Worm (Caenorhabditis elegans) whole organism, L3 larva: ENCODE measurements around the gene F38E9.1.
A peak's percentile ranks its signal among the peaks of the same experiment; 100 is the strongest.

Experiments
- R02D3.7 ChIP-seq: fragments of 150-350 bp; optimal IDR thresholded peaks from 2 replicates; lab custom pipeline; 2014; ENCODE audit warnings: missing biosample characterization, missing genetic modification characterization
- ZK546.5 ChIP-seq: sonication (generic microtip); optimal IDR thresholded peaks from 2 replicates; lab custom pipeline; 2017; ENCODE audit warnings: missing biosample characterization, missing genetic modification characterization
- ama-1 ChIP-seq: fragments of 150-350 bp; optimal IDR thresholded peaks from 2 replicates; lab custom pipeline; 2018
- ceh-16 ChIP-seq: sonication (generic microtip); optimal IDR thresholded peaks from 2 replicates; lab custom pipeline; 2017; ENCODE audit warnings: missing biosample characterization, missing genetic modification characterization
- ceh-28 ChIP-seq: fragments of 150-350 bp; optimal IDR thresholded peaks from 2 replicates; lab custom pipeline; 2014; ENCODE audit warnings: missing biosample characterization, missing genetic modification reagents, missing genetic modification characterization
- ceh-82 ChIP-seq: fragments of 150-350 bp; optimal IDR thresholded peaks from 2 replicates; lab custom pipeline; 2014; ENCODE audit warnings: missing biosample characterization, missing genetic modification characterization
- ceh-9 ChIP-seq: sonication (generic microtip); optimal IDR thresholded peaks from 2 replicates; lab custom pipeline; 2018; ENCODE audit warnings: missing biosample characterization, missing genetic modification characterization
- daf-12 ChIP-seq: fragments of 150-350 bp; optimal IDR thresholded peaks from 2 replicates; lab custom pipeline; 2014; ENCODE audit warnings: missing biosample characterization, missing genetic modification reagents, missing genetic modification characterization
- egl-27 ChIP-seq: sonication (generic microtip); optimal IDR thresholded peaks from 4 replicates; lab custom pipeline; 2017; ENCODE audit warnings: missing biosample characterization, missing genetic modification reagents, missing genetic modification characterization
- egl-5 ChIP-seq: fragments of 150-350 bp; optimal IDR thresholded peaks from 2 replicates; lab custom pipeline; 2017; ENCODE audit warnings: missing biosample characterization, missing genetic modification reagents, missing genetic modification characterization, inconsistent platforms
- elt-1 ChIP-seq: fragments of 150-350 bp; optimal IDR thresholded peaks from 2 replicates; lab custom pipeline; 2014; ENCODE audit warnings: missing biosample characterization, missing genetic modification characterization
- elt-2 ChIP-seq: sonication (generic microtip); optimal IDR thresholded peaks from 2 replicates; lab custom pipeline; 2016; ENCODE audit warnings: missing genetic modification reagents, mild to moderate bottlenecking, missing genetic modification characterization, missing compliant biosample characterization
- elt-3 ChIP-seq, 3 experiments: fragments of 150-350 bp in 1 of 3; sonication (generic microtip) in 2 of 3; optimal IDR thresholded peaks; 2 replicates in 2 of 3; 4 replicates in 1 of 3; lab custom pipeline; 2014 to 2017; ENCODE audit warnings: missing biosample characterization in 3 of 3, missing genetic modification characterization in 3 of 3
- eor-1 ChIP-seq, 2 experiments: fragments of 150-350 bp; optimal IDR thresholded peaks; 2 replicates each; lab custom pipeline; 2014 to 2018; ENCODE audit warnings: missing biosample characterization in 2 of 2, missing genetic modification characterization in 2 of 2
- fkh-10 ChIP-seq: sonication (generic microtip); optimal IDR thresholded peaks from 2 replicates; lab custom pipeline; 2017; ENCODE audit warnings: missing biosample characterization, missing genetic modification reagents, missing genetic modification characterization
- fos-1 ChIP-seq: fragments of 150-350 bp; optimal IDR thresholded peaks from 2 replicates; lab custom pipeline; 2014; ENCODE audit warnings: missing biosample characterization, missing genetic modification characterization
- hmg-11 ChIP-seq: sonication (generic microtip); optimal IDR thresholded peaks from 2 replicates; lab custom pipeline; 2016; ENCODE audit warnings: missing genetic modification characterization, missing compliant biosample characterization
- jun-1 ChIP-seq: fragments of 150-350 bp; optimal IDR thresholded peaks from 2 replicates; lab custom pipeline; 2014; ENCODE audit warnings: missing biosample characterization, missing genetic modification reagents, missing genetic modification characterization
- lin-15B ChIP-seq: fragments of 150-350 bp; optimal IDR thresholded peaks from 2 replicates; lab custom pipeline; 2014; ENCODE audit warnings: missing biosample characterization, missing genetic modification characterization
- lin-39 ChIP-seq: fragments of 150-350 bp; optimal IDR thresholded peaks from 2 replicates; lab custom pipeline; 2018; ENCODE audit warnings: missing biosample characterization, missing genetic modification reagents, missing genetic modification characterization
- lsy-12 ChIP-seq: sonication (generic microtip); optimal IDR thresholded peaks from 2 replicates; lab custom pipeline; 2016; ENCODE audit warnings: mild to moderate bottlenecking, missing genetic modification characterization, missing compliant biosample characterization
- mdl-1 ChIP-seq: fragments of 150-350 bp; optimal IDR thresholded peaks from 2 replicates; lab custom pipeline; 2014; ENCODE audit warnings: missing biosample characterization, missing genetic modification characterization
- mml-1 ChIP-seq: fragments of 150-350 bp; sonication (generic microtip); optimal IDR thresholded peaks from 3 replicates; lab custom pipeline; 2014; ENCODE audit warnings: missing biosample characterization, missing genetic modification characterization
- nfya-1 ChIP-seq: sonication (generic microtip); optimal IDR thresholded peaks from 2 replicates; lab custom pipeline; 2017; ENCODE audit warnings: missing genetic modification characterization, mild to moderate bottlenecking, missing compliant biosample characterization, antibody characterized with exemption, moderate library complexity; ENCODE audit not compliant: insufficient read depth
- nhr-11 ChIP-seq: fragments of 150-350 bp; optimal IDR thresholded peaks from 2 replicates; lab custom pipeline; 2014; ENCODE audit warnings: missing biosample characterization, missing genetic modification characterization
- nhr-12 ChIP-seq: fragments of 150-350 bp; optimal IDR thresholded peaks from 2 replicates; lab custom pipeline; 2014; ENCODE audit warnings: missing biosample characterization, missing genetic modification characterization
- nhr-23 ChIP-seq: fragments of 150-350 bp; optimal IDR thresholded peaks from 2 replicates; lab custom pipeline; 2014; ENCODE audit warnings: missing biosample characterization, missing genetic modification reagents, missing genetic modification characterization
- nhr-237 ChIP-seq: fragments of 150-350 bp; optimal IDR thresholded peaks from 2 replicates; lab custom pipeline; 2014; ENCODE audit warnings: missing biosample characterization, missing genetic modification characterization
- nhr-25 ChIP-seq: sonication (generic microtip); optimal IDR thresholded peaks from 2 replicates; lab custom pipeline; 2017; ENCODE audit warnings: missing biosample characterization, missing genetic modification characterization
- nhr-28 ChIP-seq: fragments of 150-350 bp; optimal IDR thresholded peaks from 2 replicates; lab custom pipeline; 2014; ENCODE audit warnings: missing biosample characterization, missing genetic modification characterization
- nhr-67 ChIP-seq: fragments of 150-350 bp; optimal IDR thresholded peaks from 2 replicates; lab custom pipeline; 2014; ENCODE audit warnings: missing biosample characterization, missing genetic modification characterization
- nhr-76 ChIP-seq: fragments of 150-350 bp; sonication (generic microtip); optimal IDR thresholded peaks from 5 replicates; lab custom pipeline; 2014; ENCODE audit warnings: missing biosample characterization, missing genetic modification characterization
- nhr-77 ChIP-seq: fragments of 150-350 bp; optimal IDR thresholded peaks from 2 replicates; lab custom pipeline; 2014; ENCODE audit warnings: missing biosample characterization, missing genetic modification characterization
- pha-4 ChIP-seq: fragments of 150-350 bp; optimal IDR thresholded peaks from 2 replicates; lab custom pipeline; 2014; ENCODE audit warnings: missing biosample characterization, missing genetic modification reagents, missing genetic modification characterization
- pqm-1 ChIP-seq: fragments of 150-350 bp; optimal IDR thresholded peaks from 2 replicates; lab custom pipeline; 2017; ENCODE audit warnings: missing biosample characterization, missing genetic modification characterization, inconsistent platforms
- sea-2 ChIP-seq: fragments of 150-350 bp; sonication (generic microtip); optimal IDR thresholded peaks from 4 replicates; lab custom pipeline; 2014; ENCODE audit warnings: missing biosample characterization, missing genetic modification reagents, missing genetic modification characterization
- skn-1 ChIP-seq: fragments of 150-350 bp; optimal IDR thresholded peaks from 2 replicates; lab custom pipeline; 2014; ENCODE audit warnings: missing biosample characterization, missing genetic modification characterization
- snpc-4 ChIP-seq: fragments of 150-350 bp; optimal IDR thresholded peaks from 2 replicates; lab custom pipeline; 2014; ENCODE audit warnings: missing biosample characterization, missing genetic modification characterization
- tbx-2 ChIP-seq: sonication (generic microtip); optimal IDR thresholded peaks from 2 replicates; lab custom pipeline; 2016; ENCODE audit warnings: mild to moderate bottlenecking, missing genetic modification characterization, missing compliant biosample characterization
- unc-62 ChIP-seq: fragments of 150-350 bp; sonication (generic microtip); optimal IDR thresholded peaks from 4 replicates; lab custom pipeline; 2014; ENCODE audit warnings: missing biosample characterization, missing genetic modification reagents, missing genetic modification characterization
- ztf-11 ChIP-seq: fragments of 150-350 bp; optimal IDR thresholded peaks from 2 replicates; lab custom pipeline; 2014; ENCODE audit warnings: missing biosample characterization, missing genetic modification characterization
- ztf-4 ChIP-seq: fragments of 150-350 bp; optimal IDR thresholded peaks from 2 replicates; lab custom pipeline; 2014; ENCODE audit warnings: missing biosample characterization, missing genetic modification characterization

The F38E9.1 gene

ce11 chrX:16482944-16483343 is 12.1 kb downstream of the F38E9.1 start:
- no peak for TF ChIP-seq ZK546.5
- no peak for TF ChIP-seq fkh-10 (GFP tag; lab: Kevin White, UChicago)
- TF ChIP-seq nhr-23: no peak
- no peak for TF ChIP-seq mdl-1

DNA sequence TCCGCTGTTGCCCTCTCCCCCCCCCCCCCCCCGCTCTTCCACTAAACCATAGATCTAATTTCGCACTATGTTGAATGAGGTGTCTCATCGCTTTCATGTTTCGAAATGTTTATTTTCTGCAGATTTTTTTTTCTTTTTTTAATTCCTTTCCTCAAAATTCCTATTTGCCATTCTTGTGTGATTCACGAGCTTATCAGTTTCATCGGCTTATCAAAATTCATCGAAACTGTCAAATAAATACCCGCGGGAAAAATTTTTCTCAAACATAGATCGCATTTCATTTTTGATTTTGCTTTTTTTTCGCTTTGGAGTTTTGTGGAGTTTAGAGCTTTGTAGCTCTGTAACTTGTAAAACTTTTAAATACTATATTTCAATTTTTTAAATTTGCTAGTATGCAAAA is 13.2 kb downstream of the F38E9.1 start:
- no peak for TF ChIP-seq nhr-237
- TF ChIP-seq mml-1 (tag; lab: Kevin White, UChicago): no peak
- peak; percentile 34 for TF ChIP-seq pqm-1
- no peak for TF ChIP-seq fkh-10 (GFP tag; lab: Kevin White, UChicago)
- no peak for TF ChIP-seq ceh-9 (tag; lab: Kevin White, UChicago)
- peak; percentile 8 for TF ChIP-seq pha-4 (tag; lab: Kevin White, UChicago)
- peak; percentile 52 for TF ChIP-seq elt-2
- no peak for TF ChIP-seq nhr-76 (tag; lab: Kevin White, UChicago)
- TF ChIP-seq nhr-28 (tag; lab: Kevin White, UChicago): no peak
- no peak for TF ChIP-seq ztf-4 (tag; lab: Kevin White, UChicago)
- no peak for TF ChIP-seq fos-1 (tag; lab: Kevin White, UChicago)
- no peak for TF ChIP-seq jun-1 (tag; lab: Kevin White, UChicago)
- no peak for TF ChIP-seq R02D3.7
- TF ChIP-seq mdl-1: no peak

- TF ChIP-seq lin-15B (tag; lab: Kevin White, UChicago) (no peak), lsy-12 (tag; lab: Kevin White, UChicago) (no peak), eor-1 (tag; optimal IDR thresholded peaks at IDR 0.05; lab: Kevin White, UChicago) (no peak), nhr-11 (tag; lab: Kevin White, UChicago) (no peak), skn-1 (no peak), egl-27 (tag; lab: Kevin White, UChicago) (no peak), tbx-2 (no peak), ztf-4 (tag; lab: Kevin White, UChicago) (no peak), nhr-25 (no peak), pqm-1 (no peak), nhr-77 (tag; lab: Kevin White, UChicago) (no peak), pha-4 (tag; lab: Kevin White, UChicago) (no peak), R02D3.7 (no peak), unc-62 (GFP tag; lab: Kevin White, UChicago) (no peak), nfya-1 (tag; lab: Kevin White, UChicago) (peak; percentile 63), nhr-237 (no peak), nhr-67 (no peak), daf-12 (tag; lab: Kevin White, UChicago) (no peak), ceh-16 (tag; lab: Kevin White, UChicago) (no peak), fkh-10 (GFP tag; lab: Kevin White, UChicago) (no peak), mdl-1 (no peak), elt-3 (tag; optimal IDR thresholded peaks at IDR 0.05; lab: Kevin White, UChicago) (no peak), mml-1 (tag; lab: Kevin White, UChicago) (no peak), ama-1 (lab: Kevin White, UChicago) (no peak), nhr-23 (no peak), snpc-4 (tag; lab: Kevin White, UChicago) (peak; percentile 43), ztf-11 (tag; lab: Kevin White, UChicago) (no peak), ceh-82 (tag; lab: Kevin White, UChicago) (no peak), elt-2 (no peak), egl-5 (peak; percentile 48), sea-2 (no peak), elt-1 (peak; percentile 15), ceh-28 (tag; lab: Kevin White, UChicago) (no peak), nhr-76 (tag; lab: Kevin White, UChicago) (no peak), hmg-11 (peak; percentile 33), nhr-12 (no peak), fos-1 (tag; lab: Kevin White, UChicago) (no peak), lin-39 (tag; lab: Kevin White, UChicago) (peak; percentile 70)
Observed at ce11 chrX:16484681-16485080, 13.8 kb downstream of the F38E9.1 start.
